Worm (Caenorhabditis elegans): Measurements from ENCODE around the gene K10H10.4.

- TF ChIP-seq ama-1 (optimal IDR thresholded peaks at IDR 0.05), result no peak
- TF ChIP-seq ceh-34 (tag; optimal IDR thresholded peaks at IDR 0.05), result no peak
- TF ChIP-seq madf-2 (tag; optimal IDR thresholded peaks at IDR 0.05), result no peak
- TF ChIP-seq npax-4 (tag; optimal IDR thresholded peaks at IDR 0.05), result no peak
- no peak for TF ChIP-seq rnt-1 (tag; optimal IDR thresholded peaks at IDR 0.05)
- TF ChIP-seq tbx-2 (tag; optimal IDR thresholded peaks at IDR 0.05), result no peak
- no peak for TF ChIP-seq nfya-1 (tag; optimal IDR thresholded peaks at IDR 0.05)
- TF ChIP-seq unc-3 (GFP tag; conservative IDR thresholded peaks at IDR 0.05), result no peak
- no peak for TF ChIP-seq unc-3 (tag; optimal IDR thresholded peaks at IDR 0.05)
Measured at ce11 chrII:14540551-14540950, 40.3 kb downstream of the K10H10.4 start.

Measured in whole organism, late embryonic.